Worm (Caenorhabditis elegans) whole organism, L2 larva: ENCODE results near the gene H06A10.1.

Source experiments
- C34F6.9 ChIP-seq: fragments of 150-350 bp; optimal IDR thresholded peaks from 2 replicates; lab custom pipeline; 2014; ENCODE audit warnings: missing biosample characterization, missing genetic modification characterization
- F13H6.1 ChIP-seq: sonication (generic microtip); optimal IDR thresholded peaks from 2 replicates; lab custom pipeline; 2016; ENCODE audit warnings: missing genetic modification characterization, missing compliant biosample characterization
- ama-1 ChIP-seq: fragments of 150-350 bp; optimal IDR thresholded peaks from 2 replicates; lab custom pipeline; 2018; ENCODE audit warnings: inconsistent platforms
- blmp-1 ChIP-seq: sonication (generic microtip); optimal IDR thresholded peaks from 2 replicates; lab custom pipeline; 2017; ENCODE audit warnings: missing genetic modification characterization, mild to moderate bottlenecking, missing compliant biosample characterization, antibody characterized with exemption, moderate library complexity; ENCODE audit not compliant: insufficient read depth
- ceh-16 ChIP-seq: fragments of 150-350 bp; optimal IDR thresholded peaks from 2 replicates; lab custom pipeline; 2014; ENCODE audit warnings: missing biosample characterization, missing genetic modification characterization
- ceh-82 ChIP-seq: fragments of 150-350 bp; optimal IDR thresholded peaks from 2 replicates; lab custom pipeline; 2014; ENCODE audit warnings: missing biosample characterization, missing genetic modification characterization
- crh-2 ChIP-seq: sonication (generic microtip); optimal IDR thresholded peaks from 2 replicates; lab custom pipeline; 2017; ENCODE audit warnings: missing biosample characterization, missing genetic modification characterization
- elt-1 ChIP-seq: fragments of 150-350 bp; optimal IDR thresholded peaks from 2 replicates; lab custom pipeline; 2014; ENCODE audit warnings: missing biosample characterization, missing genetic modification characterization
- elt-3 ChIP-seq: sonication (generic microtip); optimal IDR thresholded peaks from 2 replicates; lab custom pipeline; 2017; ENCODE audit warnings: missing biosample characterization, missing genetic modification characterization
- fos-1 ChIP-seq: fragments of 150-350 bp; optimal IDR thresholded peaks from 2 replicates; lab custom pipeline; 2014; ENCODE audit warnings: missing biosample characterization, missing genetic modification characterization
- gmeb-1 ChIP-seq: fragments of 150-350 bp; optimal IDR thresholded peaks from 2 replicates; lab custom pipeline; 2014; ENCODE audit warnings: missing biosample characterization, missing genetic modification characterization
- lin-11 ChIP-seq: fragments of 150-350 bp; sonication (generic microtip); optimal IDR thresholded peaks from 2 replicates; lab custom pipeline; 2014; ENCODE audit warnings: missing biosample characterization, missing genetic modification characterization, inconsistent platforms, mixed read lengths
- lin-13 ChIP-seq: fragments of 150-350 bp; optimal IDR thresholded peaks from 2 replicates; lab custom pipeline; 2014; ENCODE audit warnings: missing biosample characterization, missing genetic modification reagents, missing genetic modification characterization
- lin-39 ChIP-seq: fragments of 150-350 bp; optimal IDR thresholded peaks from 2 replicates; lab custom pipeline; 2014; ENCODE audit warnings: missing biosample characterization, missing genetic modification reagents, missing genetic modification characterization
- lsy-2 ChIP-seq, 2 experiments: fragments of 150-350 bp in 1 of 2; sonication (generic microtip) in 1 of 2; optimal IDR thresholded peaks; 2 replicates each; lab custom pipeline; 2014 to 2017; ENCODE audit warnings: missing biosample characterization in 2 of 2, missing genetic modification characterization in 2 of 2
- mab-5 ChIP-seq: fragments of 150-350 bp; optimal IDR thresholded peaks from 2 replicates; lab custom pipeline; 2014; ENCODE audit warnings: missing biosample characterization, missing genetic modification characterization
- mbf-1 ChIP-seq: sonication (generic microtip); optimal IDR thresholded peaks from 2 replicates; lab custom pipeline; 2017; ENCODE audit warnings: missing biosample characterization, missing genetic modification characterization
- mdl-1 ChIP-seq, 2 experiments: fragments of 150-350 bp in 1 of 2; sonication (generic microtip) in 1 of 2; optimal IDR thresholded peaks; 2 replicates each; lab custom pipeline; 2017; ENCODE audit warnings: missing biosample characterization in 2 of 2, missing genetic modification characterization in 2 of 2
- nhr-10 ChIP-seq: sonication (generic microtip); optimal IDR thresholded peaks from 2 replicates; lab custom pipeline; 2017; ENCODE audit warnings: missing biosample characterization, missing genetic modification characterization
- nhr-12 ChIP-seq: fragments of 150-350 bp; optimal IDR thresholded peaks from 2 replicates; lab custom pipeline; 2014; ENCODE audit warnings: missing biosample characterization, missing genetic modification characterization
- nhr-129 ChIP-seq: fragments of 150-350 bp; optimal IDR thresholded peaks from 2 replicates; lab custom pipeline; 2014; ENCODE audit warnings: missing biosample characterization, missing genetic modification characterization
- nhr-21 ChIP-seq: fragments of 150-350 bp; optimal IDR thresholded peaks from 2 replicates; lab custom pipeline; 2014; ENCODE audit warnings: missing biosample characterization, missing genetic modification characterization
- nhr-237 ChIP-seq: fragments of 150-350 bp; optimal IDR thresholded peaks from 2 replicates; lab custom pipeline; 2014; ENCODE audit warnings: missing biosample characterization, missing genetic modification characterization
- nhr-25 ChIP-seq: fragments of 150-350 bp; sonication (generic microtip); optimal IDR thresholded peaks from 3 replicates; lab custom pipeline; 2014; ENCODE audit warnings: missing biosample characterization, missing genetic modification characterization
- nhr-6 ChIP-seq: fragments of 150-350 bp; optimal IDR thresholded peaks from 2 replicates; lab custom pipeline; 2014; ENCODE audit warnings: missing biosample characterization, missing genetic modification characterization
- peb-1 ChIP-seq: fragments of 150-350 bp; optimal IDR thresholded peaks from 2 replicates; lab custom pipeline; 2014; ENCODE audit warnings: missing biosample characterization, missing genetic modification characterization
- skn-1 ChIP-seq: sonication (generic microtip); optimal IDR thresholded peaks from 2 replicates; lab custom pipeline; 2017; ENCODE audit warnings: missing biosample characterization, missing genetic modification characterization
- sma-3 ChIP-seq: sonication (generic microtip); optimal IDR thresholded peaks from 2 replicates; lab custom pipeline; 2016; ENCODE audit warnings: missing genetic modification reagents, missing genetic modification characterization, missing compliant biosample characterization
- sma-9 ChIP-seq, 2 experiments: fragments of 150-350 bp in 1 of 2; sonication (generic microtip) in 1 of 2; optimal IDR thresholded peaks; 2 replicates each; lab custom pipeline; 2014 to 2016; ENCODE audit warnings: missing genetic modification characterization in 2 of 2, mild to moderate bottlenecking in 1 of 2, missing biosample characterization in 1 of 2, missing compliant biosample characterization in 1 of 2, missing genetic modification reagents in 1 of 2, moderate library complexity in 1 of 2
- unc-39 ChIP-seq: fragments of 150-350 bp; optimal IDR thresholded peaks from 2 replicates; lab custom pipeline; 2014; ENCODE audit warnings: missing biosample characterization, missing genetic modification characterization
- unc-55 ChIP-seq: fragments of 150-350 bp; sonication (generic microtip); optimal IDR thresholded peaks from 3 replicates; lab custom pipeline; 2014; ENCODE audit warnings: missing biosample characterization, missing genetic modification reagents, missing genetic modification characterization
- zag-1 ChIP-seq: fragments of 150-350 bp; optimal IDR thresholded peaks from 2 replicates; lab custom pipeline; 2014; ENCODE audit warnings: missing biosample characterization, missing genetic modification characterization
- ztf-11 ChIP-seq: sonication (generic microtip); optimal IDR thresholded peaks from 2 replicates; lab custom pipeline; 2017; ENCODE audit warnings: missing biosample characterization, missing genetic modification characterization
- ztf-4 ChIP-seq: fragments of 150-350 bp; optimal IDR thresholded peaks from 2 replicates; lab custom pipeline; 2014; ENCODE audit warnings: missing biosample characterization, missing genetic modification characterization

H06A10.1 gene

ce11 chrX:13530015-13530778 lies 22.9 kb downstream of the H06A10.1 start:
- no peak for TF ChIP-seq blmp-1
- no peak for TF ChIP-seq sma-3 (GFP tag; lab: Kevin White, UChicago)
- TF ChIP-seq mab-5 (tag; lab: Kevin White, UChicago) = no peak
- no peak for TF ChIP-seq ztf-4 (tag; lab: Kevin White, UChicago)
- TF ChIP-seq fos-1 = no peak
- no peak for TF ChIP-seq unc-55 (GFP tag; lab: Kevin White, UChicago)
- TF ChIP-seq ztf-11 (tag; lab: Kevin White, UChicago) = no peak
- TF ChIP-seq nhr-237 (tag; lab: Kevin White, UChicago) = no peak

ce11 chrX:13532424-13533309 lies 25.3 kb downstream of the H06A10.1 start, which contains the start of gene acr-12:
acr-12 (plus strand) TSS chrX:13532853.
- peak; percentile 2 for TF ChIP-seq sma-9 (GFP tag; optimal IDR thresholded peaks at IDR 0.05; lab: Kevin White, UChicago)
- TF ChIP-seq sma-9 (tag; optimal IDR thresholded peaks at IDR 0.05; lab: Kevin White, UChicago) = no peak
- TF ChIP-seq nhr-12 (tag; lab: Kevin White, UChicago) = no peak
- peak; percentile 17 for TF ChIP-seq unc-55 (GFP tag; lab: Kevin White, UChicago)
- TF ChIP-seq gmeb-1 (tag; lab: Kevin White, UChicago) = no peak

- no peak for TF ChIP-seq nhr-21 (tag; lab: Kevin White, UChicago)
- no peak for TF ChIP-seq ztf-11 (tag; lab: Kevin White, UChicago)
- TF ChIP-seq ztf-4 (tag; lab: Kevin White, UChicago) = no peak
- TF ChIP-seq skn-1 = no peak
- no peak for TF ChIP-seq mbf-1 (tag; lab: Kevin White, UChicago)
- no peak for TF ChIP-seq fos-1
- TF ChIP-seq lin-39 (tag; lab: Kevin White, UChicago) = no peak
- TF ChIP-seq C34F6.9 = no peak
- TF ChIP-seq unc-39 (tag; lab: Kevin White, UChicago) = no peak
- no peak for TF ChIP-seq zag-1 (tag; lab: Kevin White, UChicago)
- no peak for TF ChIP-seq ceh-82 (tag; lab: Kevin White, UChicago)
- TF ChIP-seq lin-11 (tag; lab: Kevin White, UChicago) = no peak
- no peak for TF ChIP-seq sma-3 (GFP tag; lab: Kevin White, UChicago)
- TF ChIP-seq ama-1 (lab: Kevin White, UChicago) = no peak
- TF ChIP-seq, all 48 proteins: peak for 0
These were observed 29.4 kb downstream of the H06A10.1 start, which contains the start of gene R01E6.5 for ce11 chrX:13536759-13537158. R01E6.5 (plus strand) TSS chrX:13537059.

ce11 chrX:13539701-13540100 lies 32.4 kb downstream of the H06A10.1 start:
- TF ChIP-seq ceh-16 (tag; lab: Kevin White, UChicago) (peak; percentile 28), fos-1 (peak; percentile 22), sma-9 (GFP tag; optimal IDR thresholded peaks at IDR 0.05; lab: Kevin White, UChicago) (peak; percentile 97), sma-9 (tag; optimal IDR thresholded peaks at IDR 0.05; lab: Kevin White, UChicago) (no peak), crh-2 (tag; lab: Kevin White, UChicago) (peak; percentile 79), mdl-1 (tag; optimal IDR thresholded peaks at IDR 0.05; lab: Kevin White, UChicago) (peak; percentile 20 to 49), elt-1 (peak; percentile 19), F13H6.1 (tag; lab: Kevin White, UChicago) (peak; percentile 30), gmeb-1 (tag; lab: Kevin White, UChicago) (peak; percentile 37), elt-3 (no peak), nhr-129 (tag; lab: Kevin White, UChicago) (peak; percentile 54), nhr-25 (tag; lab: Kevin White, UChicago) (peak; percentile 90), nhr-10 (tag; lab: Kevin White, UChicago) (no peak), zag-1 (tag; lab: Kevin White, UChicago) (no peak), nhr-6 (peak; percentile 71), lin-11 (tag; lab: Kevin White, UChicago) (no peak), ztf-4 (tag; lab: Kevin White, UChicago) (peak; percentile 10), nhr-21 (tag; lab: Kevin White, UChicago) (peak; percentile 72), blmp-1 (peak; percentile 76), lsy-2 (tag; optimal IDR thresholded peaks at IDR 0.05; lab: Kevin White, UChicago) (peak in 1 of 2 experiments; percentile 23), lin-13 (GFP tag; lab: Kevin White, UChicago) (peak; percentile 15), sma-3 (GFP tag; lab: Kevin White, UChicago) (peak; percentile 69), peb-1 (tag; lab: Kevin White, UChicago) (no peak)
